Worm (Caenorhabditis elegans) whole organism, mixed stage, embryonic: Measurements from ENCODE around the gene trim-21.

Experiments used
- ces-1 ChIP-seq: fragments of 150-350 bp; optimal IDR thresholded peaks from 2 replicates; lab custom pipeline; 2014; ENCODE audit warnings: missing biosample characterization, missing genetic modification reagents, missing genetic modification characterization
- cnd-1 ChIP-seq: fragments of 200-800 bp; sonication (Bioruptor generic); optimal IDR thresholded peaks from 2 replicates; lab custom pipeline; 2018; ENCODE audit warnings: mild to moderate bottlenecking, missing genetic modification characterization, missing compliant biosample characterization
- lin-13 ChIP-seq: fragments of 150-350 bp; optimal IDR thresholded peaks from 2 replicates; lab custom pipeline; 2014; ENCODE audit warnings: missing biosample characterization, missing genetic modification characterization
- mep-1 ChIP-seq: fragments of 150-350 bp; optimal IDR thresholded peaks from 2 replicates; lab custom pipeline; 2017; ENCODE audit warnings: missing biosample characterization, missing genetic modification reagents, missing genetic modification characterization, inconsistent platforms
- nhr-12 ChIP-seq: fragments of 150-350 bp; optimal IDR thresholded peaks from 2 replicates; lab custom pipeline; 2014; ENCODE audit warnings: missing biosample characterization, missing genetic modification characterization
- nhr-237 ChIP-seq: fragments of 150-350 bp; optimal IDR thresholded peaks from 2 replicates; lab custom pipeline; 2014; ENCODE audit warnings: missing biosample characterization, missing genetic modification characterization
- pha-4 ChIP-seq: fragments of 150-350 bp; optimal IDR thresholded peaks from 2 replicates; lab custom pipeline; 2018; ENCODE audit warnings: missing biosample characterization, missing genetic modification reagents, missing genetic modification characterization
- sem-2 ChIP-seq: fragments of 200-800 bp; sonication (Bioruptor generic); optimal IDR thresholded peaks from 2 replicates; lab custom pipeline; 2018; ENCODE audit warnings: mild to moderate bottlenecking, missing genetic modification characterization, missing compliant biosample characterization
- snpc-4 ChIP-seq: fragments of 150-350 bp; optimal IDR thresholded peaks from 2 replicates; lab custom pipeline; 2014; ENCODE audit warnings: missing biosample characterization, missing genetic modification characterization
- unc-120 ChIP-seq: sonication (generic microtip); optimal IDR thresholded peaks from 2 replicates; lab custom pipeline; 2017; ENCODE audit warnings: missing genetic modification characterization, missing compliant biosample characterization; ENCODE audit not compliant: poor library complexity, severe bottlenecking
- unc-39 ChIP-seq: fragments of 150-350 bp; optimal IDR thresholded peaks from 2 replicates; lab custom pipeline; 2014; ENCODE audit warnings: missing biosample characterization, missing genetic modification characterization
- unc-62 ChIP-seq: fragments of 150-350 bp; optimal IDR thresholded peaks from 2 replicates; lab custom pipeline; 2014; ENCODE audit warnings: missing biosample characterization, missing genetic modification reagents, missing genetic modification characterization
- ztf-11 ChIP-seq: fragments of 150-350 bp; optimal IDR thresholded peaks from 2 replicates; lab custom pipeline; 2014; ENCODE audit warnings: missing biosample characterization, missing genetic modification characterization

DNA sequence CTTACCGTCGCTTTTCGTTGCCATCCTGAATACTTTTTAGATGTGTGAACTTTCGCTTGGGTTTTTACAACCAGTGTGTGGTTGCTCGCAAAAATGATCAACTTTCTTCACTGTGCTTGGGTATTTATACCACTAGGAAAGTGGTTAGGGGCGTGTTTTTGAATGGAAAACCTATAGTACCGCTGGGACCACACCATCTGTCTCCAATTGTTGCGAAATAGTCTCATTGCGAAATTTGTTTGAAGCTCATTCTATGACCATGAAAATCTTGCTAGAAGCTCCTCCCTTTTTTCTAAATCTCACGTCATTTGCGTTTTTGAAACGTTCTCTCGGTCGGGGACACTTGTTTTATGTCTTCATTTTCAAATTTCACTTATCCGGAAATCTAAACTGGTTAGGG, 23.8 kb downstream of the trim-21 start, which contains the start of the genes K09F6.10 and K09F6.13:
- TF ChIP-seq ztf-11 (tag; lab: Kevin White, UChicago): no peak
- TF ChIP-seq mep-1 (tag; lab: Kevin White, UChicago): no peak
- no peak for TF ChIP-seq sem-2 (GFP tag; lab: Kevin White, UChicago)
- TF ChIP-seq unc-62 (GFP tag; lab: Kevin White, UChicago): no peak
- TF ChIP-seq unc-39: no peak
- no peak for TF ChIP-seq pha-4
- TF ChIP-seq ces-1: no peak
- TF ChIP-seq nhr-12 (tag; lab: Kevin White, UChicago): no peak
- TF ChIP-seq nhr-237 (tag; lab: Kevin White, UChicago): no peak
- TF ChIP-seq cnd-1 (tag; lab: Kevin White, UChicago): no peak
- no peak for TF ChIP-seq unc-120 (tag; lab: Kevin White, UChicago)
- TF ChIP-seq snpc-4 (tag; lab: Kevin White, UChicago): no peak
- no peak for TF ChIP-seq lin-13 (tag; lab: Kevin White, UChicago)
